Worm (Caenorhabditis elegans): Measurements from ENCODE around the gene F55G1.1.

Gene F55G1.1

DNA sequence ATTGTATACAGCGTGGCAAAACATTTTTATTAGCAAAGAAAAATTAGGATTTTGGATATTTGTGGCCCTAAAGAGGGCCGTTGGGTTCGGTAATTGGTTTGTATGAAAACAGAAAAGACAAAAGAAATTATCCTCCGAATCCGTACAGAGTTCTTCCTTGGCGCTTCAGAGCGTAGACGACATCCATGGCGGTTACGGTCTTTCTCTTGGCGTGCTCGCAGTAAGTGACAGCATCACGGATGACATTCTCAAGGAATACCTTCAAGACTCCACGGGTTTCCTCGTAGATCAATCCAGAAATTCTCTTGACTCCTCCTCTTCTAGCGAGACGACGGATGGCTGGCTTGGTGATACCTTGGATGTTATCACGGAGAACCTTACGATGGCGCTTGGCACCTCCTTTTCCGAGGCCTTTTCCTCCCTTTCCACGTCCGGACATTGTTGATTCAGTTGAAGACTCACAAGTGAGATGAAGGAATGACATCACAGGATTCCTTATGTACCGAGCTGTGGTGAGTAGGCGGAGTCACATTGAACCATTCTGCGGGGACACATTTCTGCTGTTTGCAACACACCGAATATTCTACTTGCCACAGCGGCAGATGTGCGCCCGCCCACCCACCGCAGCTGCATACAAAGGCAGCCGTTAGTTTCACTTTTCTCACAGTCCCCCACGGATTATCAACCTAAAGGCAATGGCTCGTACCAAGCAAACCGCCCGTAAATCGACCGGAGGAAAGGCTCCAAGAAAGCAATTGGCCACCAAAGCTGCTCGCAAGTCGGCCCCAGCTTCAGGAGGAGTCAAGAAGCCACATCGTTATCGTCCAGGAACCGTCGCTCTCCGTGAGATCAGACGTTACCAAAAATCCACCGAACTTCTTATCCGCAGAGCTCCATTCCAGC is 3.8 kb upstream of the F55G1.1 start, which contains the start of the genes his-60 and his-59 (continued):
- TF ChIP-seq jun-1 (tag; optimal IDR thresholded peaks at IDR 0.05) = no peak
- peak; percentile 50 for TF ChIP-seq ama-1 (optimal IDR thresholded peaks at IDR 0.05)
- no peak for TF ChIP-seq ces-1 (GFP tag; optimal IDR thresholded peaks at IDR 0.05)
- no peak for TF ChIP-seq mep-1 (tag; optimal IDR thresholded peaks at IDR 0.05)
- TF ChIP-seq F26F4.8 (GFP tag; conservative IDR thresholded peaks at IDR 0.05) = peak; percentile 63
- peak; percentile 82 for TF ChIP-seq nhr-6 (tag; optimal IDR thresholded peaks at IDR 0.05)
- TF ChIP-seq zfp-2 (tag; optimal IDR thresholded peaks at IDR 0.05) = no peak
- no peak for TF ChIP-seq pqm-1 (tag; optimal IDR thresholded peaks at IDR 0.05)
- TF ChIP-seq ceh-44 (GFP tag; IDR thresholded peaks at IDR 0.05) = no peak
- peak; percentile 50; the same call in 1 of the 2 replicates for TF ChIP-seq Y105C5A.15 (GFP tag; IDR thresholded peaks at IDR 0.05)
- no peak for TF ChIP-seq lin-15B (tag; optimal IDR thresholded peaks at IDR 0.05)
- no peak for TF ChIP-seq ceh-82 (tag; optimal IDR thresholded peaks at IDR 0.05)
- TF ChIP-seq dmd-8 (GFP tag; IDR thresholded peaks at IDR 0.05) = peak; percentile 84
- no peak for TF ChIP-seq mdl-1 (tag; optimal IDR thresholded peaks at IDR 0.05)
- TF ChIP-seq hlh-30 (tag; optimal IDR thresholded peaks at IDR 0.05; ENCODE audit: insufficient read depth) = no peak
- TF ChIP-seq nhr-77 (tag; optimal IDR thresholded peaks at IDR 0.05) = no peak
- TF ChIP-seq snpc-4 (tag; optimal IDR thresholded peaks at IDR 0.05) = no peak
- no peak for TF ChIP-seq gei-8 (GFP tag; optimal IDR thresholded peaks at IDR 0.05)
- TF ChIP-seq madf-5 (GFP tag; IDR thresholded peaks at IDR 0.05) = no peak
- peak; percentile 80 for TF ChIP-seq nhr-102 (tag; optimal IDR thresholded peaks at IDR 0.05)
- TF ChIP-seq pha-4 (GFP tag; IDR thresholded peaks at IDR 0.05) = peak; percentile 21
- TF ChIP-seq pha-4 (tag; optimal IDR thresholded peaks at IDR 0.05) = no peak
- no peak for TF ChIP-seq attf-4 (tag; optimal IDR thresholded peaks at IDR 0.05)
- TF ChIP-seq hif-1 (tag; optimal IDR thresholded peaks at IDR 0.05) = no peak
- TF ChIP-seq mxl-2 (GFP tag; conservative IDR thresholded peaks at IDR 0.05) = no peak
- peak; percentile 71 for TF ChIP-seq set-16 (GFP tag; IDR thresholded peaks at IDR 0.05)
- no peak for TF ChIP-seq ZK546.5 (tag; optimal IDR thresholded peaks at IDR 0.05)
- TF ChIP-seq nhr-111 (GFP tag; optimal IDR thresholded peaks at IDR 0.05) = no peak
- no peak for TF ChIP-seq lin-39 (tag; optimal IDR thresholded peaks at IDR 0.05)
- no peak for TF ChIP-seq madf-9 (GFP tag; conservative IDR thresholded peaks at IDR 0.05)
- TF ChIP-seq lsy-2 (tag; optimal IDR thresholded peaks at IDR 0.05) = no peak
- no peak; the same call in 1 of the 2 replicates for TF ChIP-seq ceh-20 (GFP tag; IDR thresholded peaks at IDR 0.05)
- TF ChIP-seq nhr-10 (tag; optimal IDR thresholded peaks at IDR 0.05) = no peak
- peak; percentile 98 for TF ChIP-seq dve-1 (tag; optimal IDR thresholded peaks at IDR 0.05; ENCODE audit: insufficient read depth)
- TF ChIP-seq aly-2 (tag; optimal IDR thresholded peaks at IDR 0.05) = no peak
- no peak for TF ChIP-seq dmd-9 (GFP tag; IDR thresholded peaks at IDR 0.05)
- peak; percentile 42; the same call in 1 of the 2 replicates for TF ChIP-seq tra-1 (GFP tag; IDR thresholded peaks at IDR 0.05)
- peak; percentile 76 for TF ChIP-seq hlh-11 (tag; optimal IDR thresholded peaks at IDR 0.05)
- TF ChIP-seq spr-3 (GFP tag; optimal IDR thresholded peaks at IDR 0.05) = no peak
- TF ChIP-seq skn-1 (tag; optimal IDR thresholded peaks at IDR 0.05) = no peak
- TF ChIP-seq fkh-10 (GFP tag; optimal IDR thresholded peaks at IDR 0.05) = no peak
- TF ChIP-seq php-3 (GFP tag; IDR thresholded peaks at IDR 0.05) = peak; percentile 59; the same call in 1 of the 2 replicates
- no peak for TF ChIP-seq daf-19 (GFP tag; conservative IDR thresholded peaks at IDR 0.05)
- TF ChIP-seq daf-8 (GFP tag; IDR thresholded peaks at IDR 0.05) = no peak
- TF ChIP-seq D1046.2 (GFP tag; IDR thresholded peaks at IDR 0.05) = 0 out of 2 replicates have a peak, but pooled peaks have one; percentile 31
- TF ChIP-seq ceh-32 (tag; optimal IDR thresholded peaks at IDR 0.05; ENCODE audit: poor library complexity) = no peak
- TF ChIP-seq ZK337.2 (GFP tag; IDR thresholded peaks at IDR 0.05) = no peak
- no peak for TF ChIP-seq tag-97 (GFP tag; IDR thresholded peaks at IDR 0.05)

Data from whole organism, L4 larva.